Fruit fly (Drosophila melanogaster) whole organism, embryonic: ENCODE measurements around the gene CG33947.

Experiments used
- ATbp ChIP-seq: fragments of 200-800 bp; sonication (Bioruptor generic); optimal IDR thresholded peaks from 2 replicates; lab custom pipeline; 2017; ENCODE audit warnings: missing biosample characterization, mild to moderate bottlenecking, missing genetic modification characterization, missing genetic modification reagents
- Asciz ChIP-seq: fragments of 200-800 bp; sonication (Bioruptor generic); optimal IDR thresholded peaks from 2 replicates; lab custom pipeline; 2017; ENCODE audit warnings: missing biosample characterization, mild to moderate bottlenecking, missing genetic modification characterization, missing genetic modification reagents
- Atf6 ChIP-seq: fragments of 200-800 bp; sonication (Bioruptor generic); IDR thresholded peaks from 2 replicates; pipeline ENCODE4 v1.3.6; 2022; ENCODE audit warnings: missing biosample characterization, missing genetic modification characterization
- Awh ChIP-seq: fragments of 200-800 bp; sonication (Bioruptor generic); IDR thresholded peaks from 2 replicates; pipeline ENCODE4, ENCODE4 v1.3.6; 2022; ENCODE audit warnings: missing biosample characterization, missing genetic modification characterization
- BtbVII ChIP-seq: fragments of 200-800 bp; sonication (Bioruptor generic); optimal IDR thresholded peaks from 3 replicates; lab custom pipeline; 2017; ENCODE audit warnings: missing biosample characterization, mild to moderate bottlenecking, missing genetic modification characterization
- CG10274 ChIP-seq: fragments of 200-800 bp; sonication (Bioruptor generic); optimal IDR thresholded peaks from 3 replicates; lab custom pipeline; 2017; ENCODE audit warnings: missing biosample characterization, mild to moderate bottlenecking, missing genetic modification characterization
- CG12391 ChIP-seq: fragments of 200-800 bp; sonication (Bioruptor generic); optimal IDR thresholded peaks from 3 replicates; lab custom pipeline; 2018; ENCODE audit warnings: missing biosample characterization, mild to moderate bottlenecking, missing genetic modification characterization, moderate library complexity
- CG12659 ChIP-seq: fragments of 200-800 bp; sonication (Bioruptor generic); optimal IDR thresholded peaks from 3 replicates; lab custom pipeline; 2017; ENCODE audit warnings: mild to moderate bottlenecking, missing biosample characterization, missing genetic modification reagents, missing genetic modification characterization
- CG13296 ChIP-seq: fragments of 200-800 bp; sonication (Bioruptor generic); optimal IDR thresholded peaks from 3 replicates; lab custom pipeline; 2018; ENCODE audit warnings: missing biosample characterization, mild to moderate bottlenecking, missing genetic modification characterization
- CG15269 ChIP-seq: fragments of 200-800 bp; sonication (Bioruptor generic); optimal IDR thresholded peaks from 2 replicates; lab custom pipeline; 2018; ENCODE audit warnings: missing biosample characterization, mild to moderate bottlenecking, missing genetic modification characterization, moderate library complexity
- CG16779 ChIP-seq: fragments of 200-800 bp; sonication (Bioruptor generic); IDR thresholded peaks from 2 replicates; pipeline ENCODE4 v1.3.6; 2022; ENCODE audit warnings: missing biosample characterization, missing genetic modification characterization
- CG17612 ChIP-seq: fragments of 200-800 bp; sonication (Bioruptor generic); IDR thresholded peaks from 2 replicates; pipeline ENCODE4 v1.3.6; 2022; ENCODE audit warnings: missing biosample characterization, missing genetic modification characterization
- CG17912 ChIP-seq: fragments of 200-800 bp; sonication (Bioruptor generic); optimal IDR thresholded peaks from 2 replicates; lab custom pipeline; 2018; ENCODE audit warnings: missing biosample characterization, mild to moderate bottlenecking, missing genetic modification characterization
- CG18599 ChIP-seq: fragments of 200-800 bp; sonication (Bioruptor generic); optimal IDR thresholded peaks from 3 replicates; lab custom pipeline; 2017; ENCODE audit warnings: missing biosample characterization, missing genetic modification characterization, mild to moderate bottlenecking, moderate library complexity, missing genetic modification reagents
- CG2120 ChIP-seq: fragments of 200-800 bp; sonication (Bioruptor generic); optimal IDR thresholded peaks from 3 replicates; lab custom pipeline; 2016; ENCODE audit warnings: missing biosample characterization, missing genetic modification characterization
- CG2678 ChIP-seq: fragments of 200-800 bp; sonication (Bioruptor generic); optimal IDR thresholded peaks from 3 replicates; lab custom pipeline; 2019; ENCODE audit warnings: missing biosample characterization, mild to moderate bottlenecking, missing genetic modification characterization, moderate library complexity
- CG32532 ChIP-seq: fragments of 200-800 bp; sonication (Bioruptor generic); IDR thresholded peaks from 2 replicates; pipeline ENCODE4 v1.3.6; 2022; ENCODE audit warnings: missing biosample characterization, missing genetic modification characterization
- CG3281 ChIP-seq: fragments of 200-800 bp; sonication (Bioruptor generic); optimal IDR thresholded peaks from 3 replicates; lab custom pipeline; 2017; ENCODE audit warnings: missing biosample characterization, mild to moderate bottlenecking, missing genetic modification characterization
- CG4328 ChIP-seq: fragments of 200-800 bp; sonication (Bioruptor generic); optimal IDR thresholded peaks from 3 replicates; lab custom pipeline; 2017; ENCODE audit warnings: missing biosample characterization, missing genetic modification reagents, missing genetic modification characterization
- CG6765 ChIP-seq: fragments of 200-800 bp; sonication (Bioruptor generic); optimal IDR thresholded peaks from 3 replicates; lab custom pipeline; 2017; ENCODE audit warnings: missing biosample characterization, mild to moderate bottlenecking, missing genetic modification characterization
- CG6813 ChIP-seq: fragments of 200-800 bp; sonication (Bioruptor generic); optimal IDR thresholded peaks from 2 replicates; lab custom pipeline; 2017; ENCODE audit warnings: missing biosample characterization, missing genetic modification characterization, mild to moderate bottlenecking, moderate library complexity, missing genetic modification reagents
- CG8281 ChIP-seq: fragments of 200-800 bp; sonication (Bioruptor generic); optimal IDR thresholded peaks from 2 replicates; lab custom pipeline; 2018; ENCODE audit warnings: missing biosample characterization, mild to moderate bottlenecking, missing genetic modification characterization, moderate library complexity
- CG9215 ChIP-seq: fragments of 200-800 bp; sonication (Bioruptor generic); IDR thresholded peaks from 2 replicates; pipeline ENCODE4 v1.3.6; 2022; ENCODE audit warnings: missing biosample characterization, missing genetic modification characterization
- CrebB ChIP-seq: fragments of 200-800 bp; sonication (Bioruptor generic); optimal IDR thresholded peaks from 3 replicates; lab custom pipeline; 2018; ENCODE audit warnings: missing biosample characterization, mild to moderate bottlenecking, missing genetic modification characterization
- Dbx ChIP-seq: fragments of 200-800 bp; sonication (Bioruptor generic); IDR thresholded peaks from 3 replicates; pipeline ENCODE4 v1.3.6; 2022; ENCODE audit warnings: missing biosample characterization, missing genetic modification characterization
- Fer2 ChIP-seq: fragments of 200-800 bp; sonication (Bioruptor generic); optimal IDR thresholded peaks from 2 replicates; lab custom pipeline; 2018; ENCODE audit warnings: missing biosample characterization, mild to moderate bottlenecking, missing genetic modification characterization, moderate library complexity
- Fer3 ChIP-seq: fragments of 200-800 bp; sonication (Bioruptor generic); optimal IDR thresholded peaks from 2 replicates; lab custom pipeline; 2018; ENCODE audit warnings: missing biosample characterization, mild to moderate bottlenecking, missing genetic modification characterization, moderate library complexity
- Hey ChIP-seq: fragments of 200-800 bp; sonication (Bioruptor generic); optimal IDR thresholded peaks from 3 replicates; lab custom pipeline; 2018; ENCODE audit warnings: missing biosample characterization, mild to moderate bottlenecking, missing genetic modification characterization
- Hmr ChIP-seq: fragments of 200-800 bp; sonication (Bioruptor generic); optimal IDR thresholded peaks from 3 replicates; lab custom pipeline; 2017; ENCODE audit warnings: mild to moderate bottlenecking, missing biosample characterization, missing genetic modification reagents, missing genetic modification characterization
- Meics ChIP-seq: fragments of 200-800 bp; sonication (Bioruptor generic); optimal IDR thresholded peaks from 2 replicates; lab custom pipeline; 2017; ENCODE audit warnings: missing biosample characterization, mild to moderate bottlenecking, missing genetic modification characterization
- Mrtf ChIP-seq: fragments of 200-800 bp; sonication (Bioruptor generic); IDR thresholded peaks from 3 replicates; pipeline ENCODE4 v1.3.6; 2022; ENCODE audit warnings: missing biosample characterization, missing genetic modification characterization
- Nf-YC ChIP-seq: fragments of 200-800 bp; optimal IDR thresholded peaks from 3 replicates; lab custom pipeline; 2019; ENCODE audit warnings: missing biosample characterization, mild to moderate bottlenecking, missing genetic modification characterization, moderate library complexity
- Oaz ChIP-seq: fragments of 200-800 bp; sonication (Bioruptor generic); IDR thresholded peaks from 2 replicates; pipeline ENCODE4 v1.3.6; 2022; ENCODE audit warnings: missing biosample characterization, missing genetic modification characterization
- Pdp1 ChIP-seq, 2 experiments: fragments of 200-800 bp; sonication (Bioruptor generic); optimal IDR thresholded peaks; 3 replicates each; lab custom pipeline; 2016; ENCODE audit warnings: missing biosample characterization in 2 of 2, missing genetic modification characterization in 2 of 2, mild to moderate bottlenecking in 1 of 2, moderate library complexity in 1 of 2
- Ptx1 ChIP-seq: fragments of 200-800 bp; sonication (Bioruptor generic); IDR thresholded peaks from 2 replicates; pipeline ENCODE4 v1.3.6; 2022; ENCODE audit warnings: missing biosample characterization, missing genetic modification characterization
- Ssrp ChIP-seq: fragments of 200-800 bp; sonication (Bioruptor generic); optimal IDR thresholded peaks from 2 replicates; lab custom pipeline; 2018; ENCODE audit warnings: missing biosample characterization, mild to moderate bottlenecking, missing genetic modification characterization, moderate library complexity
- ci ChIP-seq: fragments of 200-800 bp; sonication (Bioruptor generic); IDR thresholded peaks from 3 replicates; pipeline ENCODE4 v1.3.6; 2022; ENCODE audit warnings: missing biosample characterization, missing genetic modification characterization
- cwo ChIP-seq: fragments of 200-800 bp; sonication (Bioruptor generic); optimal IDR thresholded peaks from 3 replicates; lab custom pipeline; 2017; ENCODE audit warnings: missing biosample characterization, missing genetic modification characterization, mild to moderate bottlenecking, moderate library complexity, missing genetic modification reagents
- fd64A ChIP-seq: fragments of 200-800 bp; sonication (Bioruptor generic); optimal IDR thresholded peaks from 3 replicates; lab custom pipeline; 2018; ENCODE audit warnings: missing biosample characterization, mild to moderate bottlenecking, missing genetic modification characterization
- gro ChIP-seq: fragments of 200-800 bp; sonication (Bioruptor generic); optimal IDR thresholded peaks from 2 replicates; lab custom pipeline; 2016; ENCODE audit warnings: missing biosample characterization, missing genetic modification characterization
- kni ChIP-seq: fragments of 200-800 bp; sonication (Bioruptor generic); optimal IDR thresholded peaks from 3 replicates; lab custom pipeline; 2017; ENCODE audit warnings: mild to moderate bottlenecking, missing biosample characterization, missing genetic modification reagents, missing genetic modification characterization
- mirr ChIP-seq: fragments of 200-800 bp; sonication (Bioruptor generic); optimal IDR thresholded peaks from 3 replicates; lab custom pipeline; 2018; ENCODE audit warnings: missing biosample characterization, mild to moderate bottlenecking, missing genetic modification characterization
- odd ChIP-seq: fragments of 200-800 bp; sonication (Bioruptor generic); optimal IDR thresholded peaks from 2 replicates; lab custom pipeline; 2017; ENCODE audit warnings: missing biosample characterization, mild to moderate bottlenecking, missing genetic modification characterization
- org-1 ChIP-seq: fragments of 200-800 bp; sonication (Bioruptor generic); optimal IDR thresholded peaks from 2 replicates; lab custom pipeline; 2017; ENCODE audit warnings: missing biosample characterization, missing genetic modification characterization
- schlank ChIP-seq: fragments of 200-800 bp; sonication (Bioruptor generic); optimal IDR thresholded peaks from 2 replicates; lab custom pipeline; 2018; ENCODE audit warnings: missing biosample characterization, mild to moderate bottlenecking, missing genetic modification characterization

CG33947 gene

DNA sequence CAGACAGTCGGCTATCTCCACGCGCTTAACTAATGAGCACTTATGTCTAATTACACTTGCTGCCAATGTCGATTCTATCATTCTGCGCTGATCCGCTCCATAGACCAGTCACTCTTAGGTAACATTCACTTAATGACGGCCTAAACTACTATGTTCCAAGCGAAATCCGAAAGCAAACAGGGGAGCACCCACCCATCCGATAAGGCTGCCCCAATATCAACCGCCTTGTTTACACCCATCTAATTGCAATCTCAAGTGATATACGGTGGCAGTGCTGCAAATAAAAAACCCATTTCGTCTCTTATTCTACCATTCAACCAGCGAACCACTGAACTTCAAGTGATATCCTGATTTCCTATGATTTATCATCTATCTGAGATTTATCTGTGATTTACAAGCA, 46.9 kb upstream of the CG33947 start (continued):
- peak; percentile 18 for TF ChIP-seq fd64A (GFP tag; lab: Kevin White, UChicago)
- no peak for TF ChIP-seq CG8281 (tag; lab: Kevin White, UChicago)
- 0 out of 3 replicates have a peak, but pooled peaks have one; percentile 47 for TF ChIP-seq Dbx (GFP tag; lab: Robert Waterston, UW)
- peak; percentile 38 for TF ChIP-seq schlank (tag; lab: Kevin White, UChicago)
- TF ChIP-seq gro (GFP tag; lab: Kevin White, UChicago): peak; percentile 55
- TF ChIP-seq kni (GFP tag; lab: Kevin White, UChicago): no peak
- TF ChIP-seq Ptx1 (GFP tag; lab: Robert Waterston, UW): no peak
- peak; percentile 29 for TF ChIP-seq odd (GFP tag; lab: Kevin White, UChicago)
- TF ChIP-seq Hmr: peak; percentile 62
- TF ChIP-seq Mrtf: 0 out of 3 replicates have a peak, but pooled peaks have one; percentile 24
- peak; percentile 81 for TF ChIP-seq CG18599 (GFP tag; lab: Kevin White, UChicago)
- peak; percentile 3 for TF ChIP-seq mirr (GFP tag; lab: Kevin White, UChicago)
- peak; percentile 59 for TF ChIP-seq CG2678 (tag; lab: Kevin White, UChicago)
- TF ChIP-seq CG17612: no peak
- no peak for TF ChIP-seq Oaz (GFP tag; lab: Robert Waterston, UW)
- no peak for TF ChIP-seq CG12391 (tag; lab: Kevin White, UChicago)
- peak; percentile 61 for TF ChIP-seq CrebB (tag; lab: Kevin White, UChicago)
- TF ChIP-seq Pdp1 (GFP tag; optimal IDR thresholded peaks at IDR 0.05; lab: Kevin White, UChicago): peak in 1 of 2 experiments; percentile 58
- peak; percentile 64 for TF ChIP-seq CG3281 (GFP tag; lab: Kevin White, UChicago)
- no peak for TF ChIP-seq CG10274 (GFP tag; lab: Kevin White, UChicago)
- TF ChIP-seq CG9215 (GFP tag; lab: Robert Waterston, UW): no peak
- TF ChIP-seq CG12659 (GFP tag; lab: Kevin White, UChicago): peak; percentile 24
- peak; percentile 51 for TF ChIP-seq Nf-YC (tag; lab: Kevin White, UChicago)
- TF ChIP-seq org-1 (GFP tag; lab: Kevin White, UChicago): peak; percentile 9
- peak; percentile 18 for TF ChIP-seq CG17912 (GFP tag; lab: Kevin White, UChicago)
- TF ChIP-seq Hey (tag; lab: Kevin White, UChicago): peak; percentile 64
- peak; percentile 31 for TF ChIP-seq Fer3 (tag; lab: Kevin White, UChicago)
- peak; percentile 61 for TF ChIP-seq CG6813 (GFP tag; lab: Kevin White, UChicago)
- TF ChIP-seq Ssrp: no peak
- TF ChIP-seq ATbp (GFP tag; lab: Kevin White, UChicago): peak; percentile 38
- peak; percentile 5 for TF ChIP-seq Fer2 (tag; lab: Kevin White, UChicago)
- TF ChIP-seq cwo: peak; percentile 8
- no peak for TF ChIP-seq CG32532
- peak; percentile 36; the same call in 1 of the 3 replicates for TF ChIP-seq ci (GFP tag; lab: Robert Waterston, UW)
- peak; percentile 11 for TF ChIP-seq CG2120
- peak; percentile 72 for TF ChIP-seq CG6765 (GFP tag; lab: Kevin White, UChicago)
- peak; percentile 54 for TF ChIP-seq Meics (GFP tag; lab: Kevin White, UChicago)
- peak; percentile 59; the same call in 1 of the 2 replicates for TF ChIP-seq CG16779
- peak; percentile 38 for TF ChIP-seq BtbVII (GFP tag; lab: Kevin White, UChicago)
- TF ChIP-seq CG15269 (tag; lab: Kevin White, UChicago): peak; percentile 28
- TF ChIP-seq CG4328 (GFP tag; lab: Kevin White, UChicago): peak; percentile 37
- TF ChIP-seq CG13296 (GFP tag; lab: Kevin White, UChicago): peak; percentile 86
- TF ChIP-seq Atf6 (GFP tag; lab: Robert Waterston, UW): peak; percentile 43; the same call in 1 of the 2 replicates
- TF ChIP-seq Asciz (GFP tag; lab: Kevin White, UChicago): peak; percentile 34
- peak; percentile 23; the same call in 1 of the 2 replicates for TF ChIP-seq Awh
